Worm (Caenorhabditis elegans): ENCODE results near the gene rsp-6.

The rsp-6 gene

DNA sequence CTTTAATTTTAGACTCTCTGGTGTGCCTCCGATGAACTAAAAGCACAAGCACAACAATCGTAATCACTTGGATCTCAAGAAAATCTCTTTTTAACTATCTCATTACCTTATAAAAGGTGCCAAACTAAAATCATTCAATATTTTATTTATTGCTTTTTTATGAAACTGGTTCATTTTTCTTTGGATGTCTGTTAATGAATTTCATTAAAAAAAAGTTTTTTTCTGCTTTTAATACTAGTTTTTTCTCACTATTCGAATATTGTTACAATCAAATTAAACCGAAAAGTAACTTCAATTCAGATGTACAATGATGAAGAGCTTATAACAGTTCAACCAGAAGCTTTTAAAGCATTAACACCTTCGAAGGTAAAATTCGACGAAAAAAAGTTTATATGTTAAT, 15.3 kb downstream of the rsp-6 start, which contains the start of gene swd-2.1:
Gene swd-2.1 (plus strand): TSS at position 301 of the 400 bp plus-strand sequence.
- TF ChIP-seq elt-4 (tag; optimal IDR thresholded peaks at IDR 0.05): no peak
- TF ChIP-seq ceh-2 (tag; optimal IDR thresholded peaks at IDR 0.05): no peak
- no peak for TF ChIP-seq gmeb-2 (tag; optimal IDR thresholded peaks at IDR 0.05)

ce11 chrIV:7774206-7774605, 16.8 kb downstream of the rsp-6 start, which contains the start of the genes hcf-1 and swd-2.2:
hcf-1 (minus strand) TSS chrIV:7774275.
swd-2.2 (plus strand) TSS chrIV:7774411.
- TF ChIP-seq dve-1 (tag; optimal IDR thresholded peaks at IDR 0.05): no peak
- peak; percentile 18 for TF ChIP-seq nfya-1 (tag; optimal IDR thresholded peaks at IDR 0.05)

- TF ChIP-seq tbx-7 (tag; optimal IDR thresholded peaks at IDR 0.05): no peak
Measured at ce11 chrIV:7770162-7770561, 20.9 kb downstream of the rsp-6 start, which contains the start of gene rdl-1. rdl-1 (minus strand) TSS chrIV:7770262.

- TF ChIP-seq ceh-31 (tag; optimal IDR thresholded peaks at IDR 0.05): no peak
- no peak for TF ChIP-seq fax-1 (tag; optimal IDR thresholded peaks at IDR 0.05)
- TF ChIP-seq eyg-1 (tag; optimal IDR thresholded peaks at IDR 0.05): no peak
- TF ChIP-seq rnt-1 (tag; optimal IDR thresholded peaks at IDR 0.05): no peak
Measured at ce11 chrIV:7764319-7764718, 26.7 kb downstream of the rsp-6 start.

- TF ChIP-seq sox-2 (GFP tag; IDR thresholded peaks at IDR 0.05) (no peak), tbx-2 (tag; optimal IDR thresholded peaks at IDR 0.05) (no peak), ceh-2 (tag; optimal IDR thresholded peaks at IDR 0.05) (no peak), ztf-16 (tag; optimal IDR thresholded peaks at IDR 0.05) (no peak), fkh-10 (GFP tag; optimal IDR thresholded peaks at IDR 0.05) (no peak), elt-4 (tag; optimal IDR thresholded peaks at IDR 0.05) (no peak), unc-55 (GFP tag; optimal IDR thresholded peaks at IDR 0.05) (no peak), ref-2 (tag; optimal IDR thresholded peaks at IDR 0.05) (no peak), pag-3 (tag; optimal IDR thresholded peaks at IDR 0.05; ENCODE audit: borderline replicate concordance) (no peak), sox-4 (tag; optimal IDR thresholded peaks at IDR 0.05) (no peak)
Measured at ce11 chrIV:7763748-7764147, 27.3 kb downstream of the rsp-6 start, which contains the start of the genes C46A5.6 and C46A5.1. C46A5.6 (minus strand) TSS chrIV:7763848. C46A5.1 (plus strand) TSS chrIV:7763931.

ce11 chrIV:7760117-7760516, 30.9 kb downstream of the rsp-6 start, which contains the start of gene del-7:
del-7 (plus strand) TSS chrIV:7760417.
- no peak for TF ChIP-seq fkh-6 (tag; optimal IDR thresholded peaks at IDR 0.05)
- no peak for TF ChIP-seq sdc-2 (tag; optimal IDR thresholded peaks at IDR 0.05)
- no peak for TF ChIP-seq fkh-10 (GFP tag; optimal IDR thresholded peaks at IDR 0.05)
- TF ChIP-seq zip-5 (tag; optimal IDR thresholded peaks at IDR 0.05): no peak
- TF ChIP-seq unc-86 (tag; optimal IDR thresholded peaks at IDR 0.05): no peak
- TF ChIP-seq nhr-232 (tag; optimal IDR thresholded peaks at IDR 0.05): no peak
- no peak for TF ChIP-seq C08G9.2 (tag; optimal IDR thresholded peaks at IDR 0.05)
- TF ChIP-seq tbx-7 (tag; optimal IDR thresholded peaks at IDR 0.05): no peak
- no peak for TF ChIP-seq ztf-16 (tag; optimal IDR thresholded peaks at IDR 0.05)
- TF ChIP-seq lin-11 (tag; optimal IDR thresholded peaks at IDR 0.05): no peak

DNA sequence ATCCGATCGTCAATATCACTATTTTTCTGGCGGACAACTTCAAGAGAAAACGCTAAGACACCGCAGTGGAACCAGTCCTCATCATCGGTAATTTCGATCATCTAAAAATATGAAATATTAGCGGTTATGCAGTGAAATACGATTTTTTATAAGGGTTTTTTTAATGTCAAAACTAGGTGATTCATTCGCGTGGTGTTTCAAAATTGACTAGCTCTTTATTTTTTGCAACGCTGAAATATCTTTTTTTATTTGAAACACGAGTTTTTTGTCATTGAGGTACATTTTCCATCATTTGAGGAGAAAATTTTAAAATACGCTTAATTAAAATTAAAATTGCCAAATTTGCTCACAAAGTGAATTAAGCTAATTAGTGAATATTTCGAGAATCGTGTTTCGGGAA, 31.5 kb downstream of the rsp-6 start, which contains the start of gene dsb-3:
Gene dsb-3 (minus strand): TSS at position 101 of the 400 bp plus-strand sequence.
- no peak for TF ChIP-seq pax-1 (tag; optimal IDR thresholded peaks at IDR 0.05)
- TF ChIP-seq hlh-8 (tag; optimal IDR thresholded peaks at IDR 0.05): no peak
- no peak for TF ChIP-seq unc-3 (GFP tag; conservative IDR thresholded peaks at IDR 0.05)
- no peak for TF ChIP-seq unc-3 (tag; optimal IDR thresholded peaks at IDR 0.05)
- TF ChIP-seq ceh-22 (tag; optimal IDR thresholded peaks at IDR 0.05): no peak
